Worm (Caenorhabditis elegans): ENCODE results near the gene T26C12.3.

The T26C12.3 gene

DNA sequence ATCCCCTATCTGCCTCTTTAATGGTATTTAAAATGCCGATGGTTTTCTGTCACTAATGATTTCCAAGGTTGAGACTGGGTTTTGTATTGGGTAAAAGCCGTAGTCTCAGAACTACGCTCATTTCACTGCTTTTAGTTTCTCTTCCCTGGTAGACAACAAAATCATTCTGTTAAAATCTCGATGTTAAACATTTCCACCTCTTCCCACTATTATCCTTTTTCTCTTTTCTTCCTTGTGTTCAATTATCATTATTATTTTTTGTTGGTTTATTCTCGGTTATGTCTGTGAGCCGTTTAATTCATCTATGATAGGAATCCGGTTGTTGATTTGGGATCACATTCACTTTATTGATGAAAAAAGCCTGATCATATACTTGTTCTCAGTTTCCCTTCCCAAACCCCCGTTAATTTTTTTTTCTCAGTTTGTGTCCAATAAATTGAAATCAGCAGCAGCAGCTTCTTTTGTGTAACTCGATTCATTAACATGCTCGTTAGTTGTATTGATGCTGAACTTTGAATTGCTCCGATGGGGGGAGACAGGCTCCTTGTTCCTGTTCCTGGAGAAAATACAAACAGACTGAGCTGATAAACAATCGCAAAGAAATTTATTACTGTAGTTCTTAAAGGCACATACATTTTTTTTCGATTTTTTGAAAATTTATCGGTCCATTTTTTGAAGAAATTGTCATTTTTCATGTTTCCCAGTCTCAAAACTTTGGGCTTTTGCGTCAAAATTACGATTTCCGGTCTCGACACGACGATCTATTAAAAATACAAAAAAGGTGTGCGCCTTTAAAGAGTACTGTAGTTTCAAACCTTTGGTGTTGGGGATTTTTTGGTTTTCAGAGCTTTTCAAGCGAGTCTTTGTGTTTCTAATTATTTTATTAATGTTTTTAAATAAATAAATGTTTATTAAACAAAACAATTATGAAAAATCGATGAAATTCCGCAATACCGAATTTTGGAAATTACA is 23.7 kb upstream of the T26C12.3 start (continued):
- TF ChIP-seq arid-1 (GFP tag; conservative IDR thresholded peaks at IDR 0.05) (peak; percentile 65), ctbp-1 (GFP tag; IDR thresholded peaks at IDR 0.05) (0 out of 2 replicates have a peak, but pooled peaks have one; percentile 8), T20F7.1 (GFP tag; optimal IDR thresholded peaks at IDR 0.05) (no peak), dpl-1 (GFP tag; optimal IDR thresholded peaks at IDR 0.05) (no peak), unc-62 (GFP tag; optimal IDR thresholded peaks at IDR 0.05 in 1 of 2) (peak in 1 of 2 experiments; percentile 27), unc-62 (tag; optimal IDR thresholded peaks at IDR 0.05) (no peak), php-3 (GFP tag; IDR thresholded peaks at IDR 0.05) (no peak), vab-7 (GFP tag; IDR thresholded peaks at IDR 0.05) (no peak), ceh-44 (GFP tag; IDR thresholded peaks at IDR 0.05) (no peak), unc-39 (tag; optimal IDR thresholded peaks at IDR 0.05) (no peak), zfp-3 (GFP tag; conservative IDR thresholded peaks at IDR 0.05) (0 out of 2 replicates have a peak, but pooled peaks have one; percentile 20), ZK546.5 (tag; optimal IDR thresholded peaks at IDR 0.05) (no peak), lin-29 (GFP tag; IDR thresholded peaks at IDR 0.05) (no peak), unc-130 (GFP tag; optimal IDR thresholded peaks at IDR 0.05) (peak; percentile 5), snpc-1.2 (GFP tag; IDR thresholded peaks at IDR 0.05) (no peak), D1046.2 (GFP tag; IDR thresholded peaks at IDR 0.05) (peak; percentile 46; the same call in 1 of the 2 replicates), pha-4 (GFP tag; IDR thresholded peaks at IDR 0.05) (peak; percentile 27; the same call in 1 of the 2 replicates), pha-4 (tag; optimal IDR thresholded peaks at IDR 0.05) (no peak), nhr-42 (GFP tag; IDR thresholded peaks at IDR 0.05) (no peak), nhr-237 (tag; optimal IDR thresholded peaks at IDR 0.05) (no peak), duxl-1 (tag; optimal IDR thresholded peaks at IDR 0.05; ENCODE audit: poor library complexity) (no peak), egl-27 (tag; optimal IDR thresholded peaks at IDR 0.05) (no peak), ZK337.2 (GFP tag; IDR thresholded peaks at IDR 0.05) (no peak), ceh-28 (tag; optimal IDR thresholded peaks at IDR 0.05) (no peak), aha-1 (tag) (peak; percentile 86), Y75B8A.6 (GFP tag; IDR thresholded peaks at IDR 0.05) (no peak), mep-1 (tag; optimal IDR thresholded peaks at IDR 0.05) (no peak), T26A8.4 (GFP tag; IDR thresholded peaks at IDR 0.05) (no peak), lin-13 (GFP tag; optimal IDR thresholded peaks at IDR 0.05) (no peak), lin-38 (GFP tag; IDR thresholded peaks at IDR 0.05) (peak; percentile 74), sdz-12 (GFP tag; optimal IDR thresholded peaks at IDR 0.05) (peak; percentile 10), nhr-10 (tag; optimal IDR thresholded peaks at IDR 0.05) (no peak), dmd-9 (GFP tag; IDR thresholded peaks at IDR 0.05) (no peak), daf-16 (GFP tag; optimal IDR thresholded peaks at IDR 0.05) (no peak), daf-16 (tag; optimal IDR thresholded peaks at IDR 0.05) (peak; percentile 31)

DNA sequence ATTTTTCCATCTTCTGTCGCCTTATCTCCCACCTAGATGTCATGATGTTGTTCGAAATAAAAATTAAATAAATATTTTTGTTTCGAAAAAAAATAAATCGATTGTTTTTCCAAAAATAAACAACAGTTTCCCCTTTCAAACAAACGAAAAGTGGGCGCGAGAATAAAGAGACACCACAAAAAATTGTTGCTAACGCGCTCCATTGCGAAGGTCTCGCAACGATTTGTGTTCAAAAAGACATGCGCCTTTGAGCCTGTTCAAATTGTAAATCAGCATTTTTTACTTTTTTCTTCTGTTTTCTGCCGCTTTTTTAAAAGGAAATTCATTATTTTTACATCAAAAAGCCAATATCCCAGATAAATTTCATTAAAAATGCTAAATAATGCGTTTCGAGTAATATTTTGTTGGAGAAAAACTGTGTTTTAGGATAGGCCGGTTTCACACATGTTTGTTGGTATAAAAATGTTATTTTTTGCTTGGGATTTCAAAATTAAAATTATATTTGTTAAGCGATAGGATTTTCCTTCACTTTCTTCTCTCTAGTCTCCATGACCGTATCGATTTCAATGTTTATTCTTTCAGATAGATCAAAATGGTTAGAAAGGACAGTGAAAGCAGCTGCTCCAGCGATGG is 21.5 kb upstream of the T26C12.3 start, which contains the start of gene W08E12.7:
Gene W08E12.7 (plus strand): TSS at position 583 of the 633 bp plus-strand sequence.
- TF ChIP-seq rbr-2 (tag; optimal IDR thresholded peaks at IDR 0.05): peak; percentile 91
- no peak for TF ChIP-seq T26A8.4 (GFP tag; IDR thresholded peaks at IDR 0.05)
- no peak for TF ChIP-seq Y105C5A.15 (GFP tag; IDR thresholded peaks at IDR 0.05)
- TF ChIP-seq D1046.2 (GFP tag; IDR thresholded peaks at IDR 0.05): peak; percentile 80; the same call in 1 of the 2 replicates
- TF ChIP-seq nhr-28 (tag; optimal IDR thresholded peaks at IDR 0.05): peak; percentile 96
- TF ChIP-seq nhr-10 (tag; optimal IDR thresholded peaks at IDR 0.05): no peak
- no peak for TF ChIP-seq ceh-62 (tag; optimal IDR thresholded peaks at IDR 0.05)
- peak; percentile 99 for TF ChIP-seq aha-1 (tag)
- peak; percentile 80; the same call in 1 of the 2 replicates for TF ChIP-seq dmd-9 (GFP tag; IDR thresholded peaks at IDR 0.05)
- peak; percentile 50 for TF ChIP-seq ztf-7 (tag; optimal IDR thresholded peaks at IDR 0.05)
- TF ChIP-seq duxl-1 (tag; optimal IDR thresholded peaks at IDR 0.05; ENCODE audit: poor library complexity): peak; percentile 79
- TF ChIP-seq skn-1 (tag; optimal IDR thresholded peaks at IDR 0.05): no peak
- no peak for TF ChIP-seq ceh-32 (tag; optimal IDR thresholded peaks at IDR 0.05; ENCODE audit: poor library complexity)
- peak; percentile 77 for TF ChIP-seq zfp-2 (tag; optimal IDR thresholded peaks at IDR 0.05)
- peak; percentile 95 for TF ChIP-seq nhr-11 (tag; optimal IDR thresholded peaks at IDR 0.05)
- TF ChIP-seq ZK546.5 (tag; optimal IDR thresholded peaks at IDR 0.05): peak in 1 of 2 experiments; percentile 53
- peak; percentile 9 for TF ChIP-seq snpc-4 (tag; optimal IDR thresholded peaks at IDR 0.05)
- peak; percentile 86; the same call in 1 of the 2 replicates for TF ChIP-seq nhr-42 (GFP tag; IDR thresholded peaks at IDR 0.05)
- peak; percentile 61; the same call in 1 of the 2 replicates for TF ChIP-seq Y48G9A.11 (GFP tag; IDR thresholded peaks at IDR 0.05)
- TF ChIP-seq daf-12 (tag; optimal IDR thresholded peaks at IDR 0.05): no peak
- peak; percentile 64 for TF ChIP-seq nhr-25 (tag; optimal IDR thresholded peaks at IDR 0.05; ENCODE audit: borderline replicate concordance, insufficient read depth)
